Worm (Caenorhabditis elegans) whole organism, mixed stage, embryonic: ENCODE data around the gene tag-280.

ENCODE experiments used
- M03D4.4 ChIP-seq: sonication (generic microtip); optimal IDR thresholded peaks from 2 replicates; lab custom pipeline; 2017; ENCODE audit warnings: mild to moderate bottlenecking, missing genetic modification characterization, missing compliant biosample characterization
- bed-3 ChIP-seq: fragments of 200-800 bp; sonication (Bioruptor generic); optimal IDR thresholded peaks from 3 replicates; lab custom pipeline; 2018; ENCODE audit warnings: mild to moderate bottlenecking, missing genetic modification characterization, moderate library complexity, missing compliant biosample characterization
- blmp-1 ChIP-seq: fragments of 150-350 bp; optimal IDR thresholded peaks from 2 replicates; lab custom pipeline; 2014; ENCODE audit warnings: missing biosample characterization, missing genetic modification characterization
- ceh-39 ChIP-seq: fragments of 150-350 bp; optimal IDR thresholded peaks from 2 replicates; lab custom pipeline; 2014; ENCODE audit warnings: missing biosample characterization, missing genetic modification characterization
- ceh-43 ChIP-seq: fragments of 200-800 bp; sonication (Bioruptor generic); optimal IDR thresholded peaks from 2 replicates; lab custom pipeline; 2018; ENCODE audit warnings: mild to moderate bottlenecking, missing genetic modification characterization, moderate library complexity, missing compliant biosample characterization
- ceh-83 ChIP-seq: fragments of 200-800 bp; sonication (Bioruptor generic); optimal IDR thresholded peaks from 2 replicates; lab custom pipeline; 2018; ENCODE audit warnings: mild to moderate bottlenecking, missing genetic modification characterization, missing compliant biosample characterization
- ces-1 ChIP-seq: fragments of 150-350 bp; optimal IDR thresholded peaks from 2 replicates; lab custom pipeline; 2014; ENCODE audit warnings: missing biosample characterization, missing genetic modification reagents, missing genetic modification characterization
- cnd-1 ChIP-seq: fragments of 200-800 bp; sonication (Bioruptor generic); optimal IDR thresholded peaks from 2 replicates; lab custom pipeline; 2018; ENCODE audit warnings: mild to moderate bottlenecking, missing genetic modification characterization, missing compliant biosample characterization
- drap-1 ChIP-seq: fragments of 200-800 bp; sonication (Bioruptor generic); optimal IDR thresholded peaks from 3 replicates; lab custom pipeline; 2018; ENCODE audit warnings: mild to moderate bottlenecking, missing genetic modification characterization, missing compliant biosample characterization
- elt-1 ChIP-seq: sonication (generic microtip); optimal IDR thresholded peaks from 2 replicates; lab custom pipeline; 2017; ENCODE audit warnings: missing genetic modification characterization, mild to moderate bottlenecking, missing compliant biosample characterization, antibody characterized with exemption, moderate library complexity, borderline replicate concordance; ENCODE audit not compliant: insufficient read depth
- elt-3 ChIP-seq: fragments of 150-350 bp; optimal IDR thresholded peaks from 2 replicates; lab custom pipeline; 2014; ENCODE audit warnings: missing biosample characterization, missing genetic modification characterization
- flh-1 ChIP-seq: fragments of 200-800 bp; sonication (Bioruptor generic); optimal IDR thresholded peaks from 2 replicates; lab custom pipeline; 2018; ENCODE audit warnings: mild to moderate bottlenecking, missing genetic modification characterization, moderate library complexity, missing compliant biosample characterization
- ham-2 ChIP-seq: fragments of 200-800 bp; sonication (Bioruptor generic); optimal IDR thresholded peaks from 2 replicates; lab custom pipeline; 2018; ENCODE audit warnings: mild to moderate bottlenecking, missing genetic modification characterization, missing compliant biosample characterization
- hlh-1 ChIP-seq: fragments of 150-350 bp; optimal IDR thresholded peaks from 2 replicates; lab custom pipeline; 2014; ENCODE audit warnings: missing biosample characterization, missing genetic modification reagents, missing genetic modification characterization
- lin-13 ChIP-seq: fragments of 150-350 bp; optimal IDR thresholded peaks from 2 replicates; lab custom pipeline; 2014; ENCODE audit warnings: missing biosample characterization, missing genetic modification characterization
- lin-32 ChIP-seq: fragments of 200-800 bp; sonication (Bioruptor generic); optimal IDR thresholded peaks from 2 replicates; lab custom pipeline; 2018; ENCODE audit warnings: mild to moderate bottlenecking, missing genetic modification characterization, missing compliant biosample characterization
- lsy-2 ChIP-seq: fragments of 150-350 bp; optimal IDR thresholded peaks from 2 replicates; lab custom pipeline; 2014; ENCODE audit warnings: missing biosample characterization, missing genetic modification characterization
- mab-5 ChIP-seq: fragments of 150-350 bp; optimal IDR thresholded peaks from 2 replicates; lab custom pipeline; 2014; ENCODE audit warnings: missing biosample characterization, missing genetic modification characterization
- mep-1 ChIP-seq: fragments of 150-350 bp; optimal IDR thresholded peaks from 2 replicates; lab custom pipeline; 2017; ENCODE audit warnings: missing biosample characterization, missing genetic modification reagents, missing genetic modification characterization, inconsistent platforms
- mls-2 ChIP-seq: sonication (generic microtip); optimal IDR thresholded peaks from 2 replicates; lab custom pipeline; 2016; ENCODE audit warnings: mild to moderate bottlenecking, missing genetic modification characterization, moderate library complexity, missing compliant biosample characterization
- nhr-12 ChIP-seq: fragments of 150-350 bp; optimal IDR thresholded peaks from 2 replicates; lab custom pipeline; 2014; ENCODE audit warnings: missing biosample characterization, missing genetic modification characterization
- nhr-2 ChIP-seq: fragments of 150-350 bp; optimal IDR thresholded peaks from 2 replicates; lab custom pipeline; 2014; ENCODE audit warnings: missing biosample characterization, missing genetic modification characterization
- nhr-237 ChIP-seq: fragments of 150-350 bp; optimal IDR thresholded peaks from 2 replicates; lab custom pipeline; 2014; ENCODE audit warnings: missing biosample characterization, missing genetic modification characterization
- nhr-28 ChIP-seq: fragments of 150-350 bp; optimal IDR thresholded peaks from 2 replicates; lab custom pipeline; 2014; ENCODE audit warnings: missing biosample characterization, missing genetic modification characterization
- nhr-76 ChIP-seq: sonication (generic microtip); optimal IDR thresholded peaks from 2 replicates; lab custom pipeline; 2017; ENCODE audit warnings: missing biosample characterization, missing genetic modification characterization
- pha-4 ChIP-seq: fragments of 150-350 bp; optimal IDR thresholded peaks from 2 replicates; lab custom pipeline; 2018; ENCODE audit warnings: missing biosample characterization, missing genetic modification reagents, missing genetic modification characterization
- sem-2 ChIP-seq: fragments of 200-800 bp; sonication (Bioruptor generic); optimal IDR thresholded peaks from 2 replicates; lab custom pipeline; 2018; ENCODE audit warnings: mild to moderate bottlenecking, missing genetic modification characterization, missing compliant biosample characterization
- snpc-4 ChIP-seq: fragments of 150-350 bp; optimal IDR thresholded peaks from 2 replicates; lab custom pipeline; 2014; ENCODE audit warnings: missing biosample characterization, missing genetic modification characterization
- sptf-1 ChIP-seq: sonication (generic microtip); optimal IDR thresholded peaks from 2 replicates; lab custom pipeline; 2017; ENCODE audit warnings: mild to moderate bottlenecking, missing genetic modification characterization, moderate library complexity, missing compliant biosample characterization
- tbx-8 ChIP-seq: fragments of 200-800 bp; sonication (Bioruptor generic); optimal IDR thresholded peaks from 2 replicates; lab custom pipeline; 2018; ENCODE audit warnings: mild to moderate bottlenecking, missing genetic modification characterization, moderate library complexity, missing compliant biosample characterization
- unc-120 ChIP-seq: sonication (generic microtip); optimal IDR thresholded peaks from 2 replicates; lab custom pipeline; 2017; ENCODE audit warnings: missing genetic modification characterization, missing compliant biosample characterization; ENCODE audit not compliant: poor library complexity, severe bottlenecking
- unc-39 ChIP-seq: fragments of 150-350 bp; optimal IDR thresholded peaks from 2 replicates; lab custom pipeline; 2014; ENCODE audit warnings: missing biosample characterization, missing genetic modification characterization
- unc-62 ChIP-seq: fragments of 150-350 bp; optimal IDR thresholded peaks from 2 replicates; lab custom pipeline; 2014; ENCODE audit warnings: missing biosample characterization, missing genetic modification reagents, missing genetic modification characterization
- zip-8 ChIP-seq: fragments of 150-350 bp; optimal IDR thresholded peaks from 2 replicates; lab custom pipeline; 2014; ENCODE audit warnings: missing biosample characterization, missing genetic modification characterization
- ztf-11 ChIP-seq: fragments of 150-350 bp; optimal IDR thresholded peaks from 2 replicates; lab custom pipeline; 2014; ENCODE audit warnings: missing biosample characterization, missing genetic modification characterization

Gene tag-280

ce11 chrII:12494067-12494477 is 33.6 kb downstream of the tag-280 start:
- no peak for TF ChIP-seq blmp-1 (tag; lab: Kevin White, UChicago)
- TF ChIP-seq ceh-83 (GFP tag; lab: Kevin White, UChicago), result no peak
- TF ChIP-seq elt-1 (tag; lab: Kevin White, UChicago), result no peak
- TF ChIP-seq ces-1 (GFP tag; lab: Kevin White, UChicago), result no peak
- TF ChIP-seq sptf-1 (tag; lab: Kevin White, UChicago), result no peak
- no peak for TF ChIP-seq ztf-11 (tag; lab: Kevin White, UChicago)
- no peak for TF ChIP-seq nhr-28 (tag; lab: Kevin White, UChicago)
- no peak for TF ChIP-seq cnd-1
- no peak for TF ChIP-seq unc-39 (tag; lab: Kevin White, UChicago)
- no peak for TF ChIP-seq nhr-2 (tag; lab: Kevin White, UChicago)
- no peak for TF ChIP-seq elt-3 (tag; lab: Kevin White, UChicago)
- TF ChIP-seq nhr-237 (tag; lab: Kevin White, UChicago), result no peak
- TF ChIP-seq mls-2 (tag; lab: Kevin White, UChicago), result no peak
- no peak for TF ChIP-seq lin-32 (GFP tag; lab: Kevin White, UChicago)
- no peak for TF ChIP-seq lsy-2
- TF ChIP-seq ham-2 (GFP tag; lab: Kevin White, UChicago), result no peak
- no peak for TF ChIP-seq ceh-43 (GFP tag; lab: Kevin White, UChicago)

ce11 chrII:12494556-12495131 is 34.2 kb downstream of the tag-280 start, which contains the start of gene col-85:
Gene col-85 (minus strand): TSS chrII:12495095.
- peak; percentile 92 for TF ChIP-seq flh-1 (GFP tag; lab: Kevin White, UChicago)
- TF ChIP-seq sem-2 (GFP tag; lab: Kevin White, UChicago), result peak; percentile 86
- TF ChIP-seq ceh-43 (GFP tag; lab: Kevin White, UChicago), result peak; percentile 94
- peak; percentile 15 for TF ChIP-seq lin-13
- TF ChIP-seq ceh-39, result peak; percentile 1
- peak; percentile 48 for TF ChIP-seq lsy-2
- peak; percentile 94 for TF ChIP-seq ham-2 (GFP tag; lab: Kevin White, UChicago)
- peak; percentile 49 for TF ChIP-seq mab-5 (tag; lab: Kevin White, UChicago)
- peak; percentile 94 for TF ChIP-seq unc-120
- TF ChIP-seq nhr-237 (tag; lab: Kevin White, UChicago), result peak; percentile 45
- no peak for TF ChIP-seq nhr-76 (tag; lab: Kevin White, UChicago)
- TF ChIP-seq M03D4.4, result peak; percentile 95
- TF ChIP-seq hlh-1, result no peak
- peak; percentile 96 for TF ChIP-seq ceh-83 (GFP tag; lab: Kevin White, UChicago)
- TF ChIP-seq drap-1, result peak; percentile 94
- no peak for TF ChIP-seq blmp-1 (tag; lab: Kevin White, UChicago)
- peak; percentile 97 for TF ChIP-seq sptf-1 (tag; lab: Kevin White, UChicago)
- peak; percentile 91 for TF ChIP-seq tbx-8 (GFP tag; lab: Kevin White, UChicago)
- TF ChIP-seq snpc-4 (tag; lab: Kevin White, UChicago), result no peak
- TF ChIP-seq cnd-1, result peak; percentile 89
- TF ChIP-seq bed-3 (GFP tag; lab: Kevin White, UChicago), result peak; percentile 94
- TF ChIP-seq ztf-11 (tag; lab: Kevin White, UChicago), result peak; percentile 40
- TF ChIP-seq nhr-2 (tag; lab: Kevin White, UChicago), result no peak
- no peak for TF ChIP-seq zip-8
- TF ChIP-seq unc-62 (GFP tag; lab: Kevin White, UChicago), result peak; percentile 23
- peak; percentile 91 for TF ChIP-seq lin-32 (GFP tag; lab: Kevin White, UChicago)
- peak; percentile 18 for TF ChIP-seq pha-4 (tag; lab: Kevin White, UChicago)
- TF ChIP-seq ces-1 (GFP tag; lab: Kevin White, UChicago), result peak; percentile 47
- TF ChIP-seq nhr-12 (tag; lab: Kevin White, UChicago), result peak; percentile 38
- TF ChIP-seq unc-39 (tag; lab: Kevin White, UChicago), result peak; percentile 50
- TF ChIP-seq elt-1 (tag; lab: Kevin White, UChicago), result peak; percentile 10
- TF ChIP-seq mls-2 (tag; lab: Kevin White, UChicago), result peak; percentile 98
- peak; percentile 4 for TF ChIP-seq elt-3 (tag; lab: Kevin White, UChicago)
- TF ChIP-seq mep-1 (tag; lab: Kevin White, UChicago), result peak; percentile 58
- TF ChIP-seq nhr-28 (tag; lab: Kevin White, UChicago), result peak; percentile 72

- no peak for TF ChIP-seq ces-1 (GFP tag; lab: Kevin White, UChicago)
- no peak for TF ChIP-seq snpc-4 (tag; lab: Kevin White, UChicago)
- no peak for TF ChIP-seq unc-62 (GFP tag; lab: Kevin White, UChicago)
- TF ChIP-seq ztf-11 (tag; lab: Kevin White, UChicago), result no peak
- no peak for TF ChIP-seq sptf-1 (tag; lab: Kevin White, UChicago)
- no peak for TF ChIP-seq drap-1
- no peak for TF ChIP-seq unc-39 (tag; lab: Kevin White, UChicago)
- TF ChIP-seq nhr-237 (tag; lab: Kevin White, UChicago), result no peak
- TF ChIP-seq sem-2 (GFP tag; lab: Kevin White, UChicago), result no peak
- no peak for TF ChIP-seq nhr-28 (tag; lab: Kevin White, UChicago)
Measured at ce11 chrII:12496981-12497380, 36.5 kb downstream of the tag-280 start, which contains the start of gene T21B4.3. Gene T21B4.3 (minus strand): TSS chrII:12497081.
